Fruit fly (Drosophila melanogaster) whole organism, pupa: ENCODE results near the gene CG6908.

Experiments
- CG12605 ChIP-seq: fragments of 200-800 bp; sonication (Bioruptor generic); IDR thresholded peaks from 2 replicates; pipeline ENCODE4 v1.3.6; 2022; ENCODE audit warnings: missing biosample characterization, missing genetic modification characterization
- CG13204 ChIP-seq: fragments of 200-800 bp; sonication (Bioruptor generic); optimal IDR thresholded peaks from 2 replicates; lab custom pipeline; 2018; ENCODE audit warnings: missing biosample characterization, mild to moderate bottlenecking, missing genetic modification characterization, moderate library complexity
- CG14655 ChIP-seq: fragments of 200-800 bp; sonication (Bioruptor generic); optimal IDR thresholded peaks from 3 replicates; lab custom pipeline; 2017; ENCODE audit warnings: mild to moderate bottlenecking, missing biosample characterization, missing genetic modification reagents, missing genetic modification characterization
- CG17806 ChIP-seq: fragments of 200-800 bp; sonication (Bioruptor generic); optimal IDR thresholded peaks from 2 replicates; lab custom pipeline; 2018; ENCODE audit warnings: missing biosample characterization, mild to moderate bottlenecking, missing genetic modification characterization, moderate library complexity
- CG4496 ChIP-seq: fragments of 200-800 bp; sonication (Bioruptor generic); IDR thresholded peaks from 3 replicates; pipeline ENCODE4 v1.3.6; 2022; ENCODE audit warnings: missing biosample characterization, missing genetic modification characterization
- CG9948 ChIP-seq: fragments of 200-800 bp; sonication (Bioruptor generic); optimal IDR thresholded peaks from 2 replicates; lab custom pipeline; 2018; ENCODE audit warnings: missing biosample characterization, mild to moderate bottlenecking, missing genetic modification characterization, moderate library complexity
- D1 ChIP-seq: fragments of 200-800 bp; sonication (Bioruptor generic); optimal IDR thresholded peaks from 2 replicates; lab custom pipeline; 2018; ENCODE audit warnings: missing biosample characterization, mild to moderate bottlenecking, missing genetic modification characterization, moderate library complexity
- EcR ChIP-seq: fragments of 200-800 bp; sonication (Bioruptor generic); optimal IDR thresholded peaks from 3 replicates; lab custom pipeline; 2019; ENCODE audit warnings: missing biosample characterization, missing genetic modification characterization, mild to moderate bottlenecking, moderate library complexity, missing genetic modification reagents
- Ets98B ChIP-seq: fragments of 200-800 bp; sonication (Bioruptor generic); IDR thresholded peaks from 2 replicates; pipeline ENCODE4 v1.3.6; 2022; ENCODE audit warnings: missing biosample characterization, missing genetic modification characterization
- Snoo ChIP-seq: fragments of 200-800 bp; sonication (Bioruptor generic); optimal IDR thresholded peaks from 3 replicates; lab custom pipeline; 2017; ENCODE audit warnings: missing biosample characterization, mild to moderate bottlenecking, missing genetic modification characterization, inconsistent platforms
- gl ChIP-seq: fragments of 200-800 bp; sonication (Bioruptor generic); optimal IDR thresholded peaks from 2 replicates; lab custom pipeline; 2018; ENCODE audit warnings: missing biosample characterization, mild to moderate bottlenecking, missing genetic modification characterization
- rn ChIP-seq: fragments of 200-800 bp; sonication (Bioruptor generic); IDR thresholded peaks from 2 replicates; pipeline ENCODE4 v1.3.6; 2022; ENCODE audit warnings: missing biosample characterization, missing genetic modification characterization

DNA sequence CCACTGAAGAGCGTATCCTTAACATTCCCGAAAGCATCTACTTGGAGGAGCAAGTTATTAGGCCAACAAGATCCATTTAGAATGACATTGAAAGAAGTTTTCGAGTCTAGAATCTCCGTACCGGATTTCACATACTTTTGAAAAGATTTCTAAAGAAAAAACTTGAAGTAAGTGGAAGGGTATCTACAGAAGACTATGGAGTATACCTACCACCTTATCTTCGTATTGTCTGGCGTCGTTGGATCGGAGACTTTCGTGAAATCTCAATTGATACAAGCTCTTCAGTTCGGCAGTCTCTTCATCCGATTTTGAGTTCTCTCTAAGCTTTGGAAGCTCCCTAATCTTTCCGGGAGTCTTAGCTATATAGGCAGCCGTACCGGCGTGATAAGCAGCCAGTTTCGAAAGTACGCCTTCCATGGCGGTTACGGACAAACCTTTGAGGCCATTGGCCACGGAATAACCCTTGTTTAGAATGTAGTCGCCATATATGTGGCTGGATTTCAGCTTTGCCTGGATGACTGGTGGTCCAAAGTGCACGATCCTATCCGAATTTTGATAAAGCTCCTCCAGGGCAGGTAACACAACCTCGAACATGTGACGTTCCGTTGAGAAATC is 1.1 kb upstream of the CG6908 start:
- TF ChIP-seq Ets98B (GFP tag; lab: Robert Waterston, UW) (no peak), CG4496 (GFP tag; lab: Robert Waterston, UW) (no peak), rn (GFP tag; lab: Robert Waterston, UW) (no peak), EcR (no peak), Snoo (tag; lab: Kevin White, UChicago) (no peak), CG14655 (GFP tag; lab: Kevin White, UChicago) (no peak), CG17806 (tag; lab: Kevin White, UChicago) (no peak), CG12605 (no peak), CG13204 (GFP tag; lab: Kevin White, UChicago) (no peak), D1 (tag; lab: Kevin White, UChicago) (no peak), CG9948 (tag; lab: Kevin White, UChicago) (no peak), gl (tag; lab: Kevin White, UChicago) (no peak)
